Worm (Caenorhabditis elegans) whole organism, midembryonic: Measurements from ENCODE around the gene F16G10.7.

Source experiments
- flt-1 ChIP-seq: fragments of 200-800 bp; sonication (Bioruptor generic); IDR thresholded peaks from 2 replicates; pipeline ENCODE4 v1.3.6; 2022; ENCODE audit warnings: missing genetic modification characterization, missing compliant biosample characterization
- ztf-23 ChIP-seq: fragments of 200-800 bp; sonication (Bioruptor generic); IDR thresholded peaks from 2 replicates; pipeline ENCODE4 v1.3.6; 2022; ENCODE audit warnings: missing genetic modification reagents, missing genetic modification characterization, missing compliant biosample characterization
- ztf-29 ChIP-seq: fragments of 200-800 bp; sonication (Bioruptor generic); IDR thresholded peaks from 2 replicates; pipeline ENCODE4 v1.3.6; 2022; ENCODE audit warnings: missing genetic modification reagents, missing genetic modification characterization, missing compliant biosample characterization

- TF ChIP-seq ztf-29 (GFP tag; lab: Robert Waterston, UW) = no peak
- no peak for TF ChIP-seq flt-1 (GFP tag; lab: Robert Waterston, UW)
- no peak for TF ChIP-seq ztf-23
These were observed 5.4 kb upstream of the F16G10.7 start, which contains the start of gene F16G10.9 for ce11 chrII:2385495-2385894.
